Fruit fly (Drosophila melanogaster) whole organism, pupa: Measurements from ENCODE around the gene ltl.

ENCODE experiments used
- CG10348 ChIP-seq: fragments of 200-800 bp; sonication (Bioruptor generic); IDR thresholded peaks from 2 replicates; pipeline ENCODE4 v1.3.6; 2022; ENCODE audit warnings: missing biosample characterization, missing genetic modification characterization
- CG12605 ChIP-seq: fragments of 200-800 bp; sonication (Bioruptor generic); IDR thresholded peaks from 2 replicates; pipeline ENCODE4 v1.3.6; 2022; ENCODE audit warnings: missing biosample characterization, missing genetic modification characterization
- CG13204 ChIP-seq: fragments of 200-800 bp; sonication (Bioruptor generic); optimal IDR thresholded peaks from 2 replicates; lab custom pipeline; 2018; ENCODE audit warnings: missing biosample characterization, mild to moderate bottlenecking, missing genetic modification characterization, moderate library complexity
- CG14655 ChIP-seq: fragments of 200-800 bp; sonication (Bioruptor generic); optimal IDR thresholded peaks from 3 replicates; lab custom pipeline; 2017; ENCODE audit warnings: mild to moderate bottlenecking, missing biosample characterization, missing genetic modification reagents, missing genetic modification characterization
- CG15710 ChIP-seq: fragments of 200-800 bp; sonication (Bioruptor generic); optimal IDR thresholded peaks from 2 replicates; lab custom pipeline; 2018; ENCODE audit warnings: missing biosample characterization, mild to moderate bottlenecking, missing genetic modification characterization, moderate library complexity
- CG17806 ChIP-seq: fragments of 200-800 bp; sonication (Bioruptor generic); optimal IDR thresholded peaks from 2 replicates; lab custom pipeline; 2018; ENCODE audit warnings: missing biosample characterization, mild to moderate bottlenecking, missing genetic modification characterization, moderate library complexity
- CG32121 ChIP-seq: fragments of 200-800 bp; sonication (Bioruptor generic); IDR thresholded peaks from 2 replicates; pipeline ENCODE4 v1.3.6; 2022; ENCODE audit warnings: missing biosample characterization, missing genetic modification characterization
- CG34367 ChIP-seq: fragments of 200-800 bp; sonication (Bioruptor generic); optimal IDR thresholded peaks from 2 replicates; lab custom pipeline; 2018; ENCODE audit warnings: missing biosample characterization, mild to moderate bottlenecking, missing genetic modification characterization
- CG4496 ChIP-seq: fragments of 200-800 bp; sonication (Bioruptor generic); IDR thresholded peaks from 3 replicates; pipeline ENCODE4 v1.3.6; 2022; ENCODE audit warnings: missing biosample characterization, missing genetic modification characterization
- CG8159 ChIP-seq: fragments of 200-800 bp; sonication (Bioruptor generic); optimal IDR thresholded peaks from 3 replicates; lab custom pipeline; 2018; ENCODE audit warnings: missing biosample characterization, mild to moderate bottlenecking, missing genetic modification characterization, moderate library complexity
- CG8301 ChIP-seq: fragments of 200-800 bp; sonication (Bioruptor generic); optimal IDR thresholded peaks from 2 replicates; lab custom pipeline; 2018; ENCODE audit warnings: missing biosample characterization, mild to moderate bottlenecking, missing genetic modification characterization
- CG9948 ChIP-seq: fragments of 200-800 bp; sonication (Bioruptor generic); optimal IDR thresholded peaks from 2 replicates; lab custom pipeline; 2018; ENCODE audit warnings: missing biosample characterization, mild to moderate bottlenecking, missing genetic modification characterization, moderate library complexity
- D1 ChIP-seq: fragments of 200-800 bp; sonication (Bioruptor generic); optimal IDR thresholded peaks from 2 replicates; lab custom pipeline; 2018; ENCODE audit warnings: missing biosample characterization, mild to moderate bottlenecking, missing genetic modification characterization, moderate library complexity
- EcR ChIP-seq: fragments of 200-800 bp; sonication (Bioruptor generic); optimal IDR thresholded peaks from 3 replicates; lab custom pipeline; 2019; ENCODE audit warnings: missing biosample characterization, missing genetic modification characterization, mild to moderate bottlenecking, moderate library complexity, missing genetic modification reagents
- Ets98B ChIP-seq: fragments of 200-800 bp; sonication (Bioruptor generic); IDR thresholded peaks from 2 replicates; pipeline ENCODE4 v1.3.6; 2022; ENCODE audit warnings: missing biosample characterization, missing genetic modification characterization
- Pif1A ChIP-seq: fragments of 200-800 bp; sonication (Bioruptor generic); optimal IDR thresholded peaks from 3 replicates; lab custom pipeline; 2016; ENCODE audit warnings: missing biosample characterization, missing genetic modification characterization
- Pif1B ChIP-seq: fragments of 200-800 bp; sonication (Bioruptor generic); optimal IDR thresholded peaks from 3 replicates; lab custom pipeline; 2016; ENCODE audit warnings: missing biosample characterization, missing genetic modification characterization
- Snoo ChIP-seq: fragments of 200-800 bp; sonication (Bioruptor generic); optimal IDR thresholded peaks from 3 replicates; lab custom pipeline; 2017; ENCODE audit warnings: missing biosample characterization, mild to moderate bottlenecking, missing genetic modification characterization, inconsistent platforms
- fd96Ca ChIP-seq: fragments of 200-800 bp; sonication (Bioruptor generic); IDR thresholded peaks from 3 replicates; pipeline ENCODE4 v1.3.6; 2022; ENCODE audit warnings: missing biosample characterization, missing genetic modification characterization
- gl ChIP-seq: fragments of 200-800 bp; sonication (Bioruptor generic); optimal IDR thresholded peaks from 2 replicates; lab custom pipeline; 2018; ENCODE audit warnings: missing biosample characterization, mild to moderate bottlenecking, missing genetic modification characterization
- rn ChIP-seq: fragments of 200-800 bp; sonication (Bioruptor generic); IDR thresholded peaks from 2 replicates; pipeline ENCODE4 v1.3.6; 2022; ENCODE audit warnings: missing biosample characterization, missing genetic modification characterization

The ltl gene

DNA sequence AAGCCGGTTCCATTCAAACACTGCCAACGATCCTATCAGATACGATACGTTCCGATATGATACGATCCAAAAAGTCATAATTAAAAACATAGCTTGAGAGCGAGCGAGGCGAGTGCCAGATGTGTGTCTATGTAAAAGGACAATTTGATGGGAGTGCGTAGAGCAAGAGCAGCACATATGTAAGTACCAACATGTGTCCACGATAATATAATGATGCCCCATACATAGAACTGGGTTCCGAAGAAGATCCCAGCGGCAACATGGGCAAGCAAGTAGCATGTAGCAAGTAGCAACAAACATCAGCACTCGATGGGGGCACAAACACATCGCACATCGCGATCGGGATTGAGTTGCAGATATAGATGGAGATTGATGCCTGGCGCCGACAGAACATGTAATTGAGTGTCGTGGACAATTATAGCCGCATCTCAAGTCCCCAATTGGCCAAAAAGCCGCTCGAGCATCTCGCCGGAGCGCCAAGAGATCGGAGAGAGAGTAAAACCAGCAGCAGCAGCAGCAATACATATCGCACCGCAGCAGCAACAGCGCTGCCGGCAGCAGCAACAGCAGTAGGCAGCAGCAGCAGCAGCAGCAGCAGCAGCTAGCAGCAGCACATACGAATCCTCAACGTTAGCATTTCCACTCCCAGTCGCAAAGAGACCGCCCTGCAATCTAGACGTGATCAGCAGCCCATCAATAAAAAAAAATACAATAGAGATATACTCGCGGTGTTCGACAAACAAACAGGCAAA is at the start of gene ltl:
TSS of gene ltl (plus strand) at position 647 of the 752 bp plus-strand sequence.
- no peak for TF ChIP-seq gl (tag; lab: Kevin White, UChicago)
- peak; percentile 1 for TF ChIP-seq Pif1B (GFP tag; lab: Kevin White, UChicago)

dm6 chr3L:7470202-7470601 is 48.6 kb upstream of the ltl start, which contains the start of gene CG8543:
Gene CG8543 (minus strand): TSS chr3L:7470302.
- no peak for TF ChIP-seq CG8159 (tag; lab: Kevin White, UChicago)
- no peak for TF ChIP-seq Pif1A (GFP tag; lab: Kevin White, UChicago)
- TF ChIP-seq CG15710 = no peak
- TF ChIP-seq Ets98B = no peak

DNA sequence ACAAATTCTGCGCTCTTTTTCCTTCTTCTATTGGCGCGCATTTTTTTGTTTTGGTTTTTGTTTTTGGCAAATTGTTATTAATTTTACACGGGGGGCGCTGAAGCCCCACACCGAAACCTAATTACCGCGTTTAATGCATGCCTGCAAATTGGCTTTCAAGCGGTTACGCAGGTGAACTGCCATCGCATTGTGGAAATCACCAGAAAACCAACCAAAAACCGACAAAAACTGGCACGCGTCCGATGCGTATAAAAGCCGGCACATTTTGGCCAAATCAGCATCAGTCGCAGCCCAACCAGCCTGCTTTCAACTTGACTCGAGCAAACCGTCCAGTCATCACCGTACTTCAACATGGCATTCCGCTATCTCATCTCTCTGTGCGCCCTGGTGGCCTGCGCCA is 47.5 kb upstream of the ltl start, which contains the start of gene CG8541:
TSS of gene CG8541 (plus strand) at position 301 of the 400 bp plus-strand sequence.
- TF ChIP-seq CG17806 = no peak
- no peak for TF ChIP-seq CG12605 (GFP tag; lab: Robert Waterston, UW)
- TF ChIP-seq CG13204 (GFP tag; lab: Kevin White, UChicago) = no peak
- TF ChIP-seq CG9948 (tag; lab: Kevin White, UChicago) = no peak
- no peak for TF ChIP-seq Ets98B

dm6 chr3L:7475270-7475669 is 43.5 kb upstream of the ltl start, which contains the start of gene CG43292:
Gene CG43292 (plus strand): TSS chr3L:7475570.
- TF ChIP-seq rn (GFP tag; lab: Robert Waterston, UW) (no peak), Ets98B (no peak), CG8301 (tag; lab: Kevin White, UChicago) (no peak), CG17806 (no peak), CG12605 (GFP tag; lab: Robert Waterston, UW) (no peak), CG10348 (no peak), CG15710 (no peak), Pif1A (GFP tag; lab: Kevin White, UChicago) (no peak), CG8159 (tag; lab: Kevin White, UChicago) (no peak), CG9948 (tag; lab: Kevin White, UChicago) (no peak), gl (tag; lab: Kevin White, UChicago) (no peak), D1 (tag; lab: Kevin White, UChicago) (no peak), Snoo (tag; lab: Kevin White, UChicago) (no peak), CG32121 (GFP tag; lab: Robert Waterston, UW) (no peak), CG34367 (tag; lab: Kevin White, UChicago) (no peak), fd96Ca (GFP tag; lab: Robert Waterston, UW) (no peak), CG4496 (GFP tag; lab: Robert Waterston, UW) (no peak)

- TF ChIP-seq CG12605 (GFP tag; lab: Robert Waterston, UW) (no peak), CG32121 (GFP tag; lab: Robert Waterston, UW) (no peak), CG9948 (tag; lab: Kevin White, UChicago) (no peak), fd96Ca (GFP tag; lab: Robert Waterston, UW) (no peak), Pif1B (GFP tag; lab: Kevin White, UChicago) (no peak), CG15710 (no peak), rn (GFP tag; lab: Robert Waterston, UW) (no peak), CG14655 (GFP tag; lab: Kevin White, UChicago) (no peak), CG10348 (no peak), EcR (GFP tag; lab: Kevin White, UChicago) (no peak), D1 (tag; lab: Kevin White, UChicago) (no peak), Ets98B (no peak), CG4496 (GFP tag; lab: Robert Waterston, UW) (no peak), CG8159 (tag; lab: Kevin White, UChicago) (no peak)
These were observed 33.1 kb upstream of the ltl start, which contains the start of gene mthl6 for dm6 chr3L:7485667-7486066. Gene mthl6 (plus strand): TSS chr3L:7485967.

DNA sequence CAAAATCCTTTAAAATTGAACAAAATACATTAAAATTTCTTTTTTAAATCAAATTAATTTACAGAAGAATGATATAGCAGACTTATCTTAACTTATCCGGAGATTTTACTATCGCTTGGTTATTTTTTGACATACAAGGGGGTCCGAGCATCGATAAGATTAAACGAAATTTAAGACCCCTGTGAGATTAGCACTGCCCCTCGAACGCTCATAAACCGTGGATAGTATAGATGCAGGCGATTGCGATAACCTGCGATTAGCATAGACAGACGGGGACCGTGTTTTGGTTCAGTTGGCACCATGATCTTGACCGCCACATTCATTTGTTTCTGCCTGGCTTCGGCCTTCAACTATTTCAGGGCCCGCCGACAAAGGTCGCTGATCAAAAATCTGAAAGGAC is 27.2 kb upstream of the ltl start, which contains the start of gene Cyp316a1:
TSS of gene Cyp316a1 (plus strand) at position 301 of the 400 bp plus-strand sequence.
- TF ChIP-seq Pif1B (GFP tag; lab: Kevin White, UChicago) = no peak
- no peak for TF ChIP-seq CG8301 (tag; lab: Kevin White, UChicago)

- TF ChIP-seq CG34367 (tag; lab: Kevin White, UChicago) = no peak
- TF ChIP-seq CG8159 (tag; lab: Kevin White, UChicago) = no peak
- no peak for TF ChIP-seq gl (tag; lab: Kevin White, UChicago)
- TF ChIP-seq CG14655 (GFP tag; lab: Kevin White, UChicago) = no peak
- TF ChIP-seq D1 (tag; lab: Kevin White, UChicago) = no peak
- TF ChIP-seq CG13204 (GFP tag; lab: Kevin White, UChicago) = no peak
- TF ChIP-seq CG10348 = no peak
- no peak for TF ChIP-seq Ets98B
- no peak for TF ChIP-seq EcR (GFP tag; lab: Kevin White, UChicago)
- TF ChIP-seq Pif1B (GFP tag; lab: Kevin White, UChicago) = no peak
- no peak for TF ChIP-seq CG12605 (GFP tag; lab: Robert Waterston, UW)
- TF ChIP-seq CG8301 (tag; lab: Kevin White, UChicago) = no peak
- no peak for TF ChIP-seq CG15710
- TF ChIP-seq CG17806 = no peak
- TF ChIP-seq CG32121 (GFP tag; lab: Robert Waterston, UW) = no peak
- no peak for TF ChIP-seq fd96Ca (GFP tag; lab: Robert Waterston, UW)
- TF ChIP-seq rn (GFP tag; lab: Robert Waterston, UW) = no peak
- TF ChIP-seq CG4496 (GFP tag; lab: Robert Waterston, UW) = no peak
- no peak for TF ChIP-seq CG9948 (tag; lab: Kevin White, UChicago)
These were observed 22.7 kb upstream of the ltl start, which contains the start of gene Cyp4d8 for dm6 chr3L:7496097-7496496. Gene Cyp4d8 (minus strand): TSS chr3L:7496197.
